Worm (Caenorhabditis elegans) whole organism, young adult: ENCODE measurements around the gene gpa-4.

Experiments
- F10E7.11 ChIP-seq: sonication (generic microtip); optimal IDR thresholded peaks from 2 replicates; lab custom pipeline; 2017; ENCODE audit warnings: mild to moderate bottlenecking, missing genetic modification characterization, moderate library complexity, missing compliant biosample characterization
- F22D6.2 ChIP-seq: sonication (generic microtip); optimal IDR thresholded peaks from 2 replicates; lab custom pipeline; 2016; ENCODE audit warnings: mild to moderate bottlenecking, missing genetic modification characterization, missing compliant biosample characterization
- F23B12.7 ChIP-seq: sonication (generic microtip); optimal IDR thresholded peaks from 2 replicates; lab custom pipeline; 2017; ENCODE audit warnings: missing genetic modification characterization, mild to moderate bottlenecking, missing compliant biosample characterization, antibody characterized with exemption, moderate library complexity; ENCODE audit not compliant: insufficient read depth
- K11D2.4 ChIP-seq: fragments of 200-800 bp; sonication (Bioruptor generic); IDR thresholded peaks from 2 replicates; pipeline ENCODE4 v1.3.6; 2022; ENCODE audit warnings: missing genetic modification reagents, missing genetic modification characterization, missing compliant biosample characterization
- K12H6.12 ChIP-seq: fragments of 200-800 bp; sonication (Bioruptor generic); optimal IDR thresholded peaks from 2 replicates; lab custom pipeline; 2018; ENCODE audit warnings: mild to moderate bottlenecking, missing genetic modification characterization, missing compliant biosample characterization
- T07F8.4 ChIP-seq: sonication (generic microtip); optimal IDR thresholded peaks from 2 replicates; lab custom pipeline; 2016; ENCODE audit warnings: mild to moderate bottlenecking, missing genetic modification characterization, moderate library complexity, missing compliant biosample characterization
- Y53F4B.3 ChIP-seq: fragments of 200-800 bp; sonication (Bioruptor generic); IDR thresholded peaks from 2 replicates; pipeline ENCODE4 v1.3.6; 2022; ENCODE audit warnings: missing genetic modification reagents, missing genetic modification characterization, missing compliant biosample characterization
- Y95B8A.8 ChIP-seq: fragments of 200-800 bp; sonication (Bioruptor generic); IDR thresholded peaks from 2 replicates; pipeline ENCODE4 v1.3.6; 2022; ENCODE audit warnings: missing genetic modification reagents, missing genetic modification characterization, missing compliant biosample characterization
- ZK185.1 ChIP-seq: sonication (generic microtip); optimal IDR thresholded peaks from 2 replicates; lab custom pipeline; 2016; ENCODE audit warnings: mild to moderate bottlenecking, missing genetic modification characterization, missing compliant biosample characterization; ENCODE audit not compliant: poor library complexity, severe bottlenecking
- akir-1 ChIP-seq: fragments of 200-800 bp; sonication (Bioruptor generic); optimal IDR thresholded peaks from 2 replicates; lab custom pipeline; 2018; ENCODE audit warnings: mild to moderate bottlenecking, missing genetic modification characterization, moderate library complexity, missing compliant biosample characterization
- atf-7 ChIP-seq: sonication (generic microtip); optimal IDR thresholded peaks from 2 replicates; lab custom pipeline; 2017; ENCODE audit warnings: mild to moderate bottlenecking, missing genetic modification characterization, missing compliant biosample characterization
- attf-5 ChIP-seq: fragments of 200-800 bp; sonication (Bioruptor generic); optimal IDR thresholded peaks from 2 replicates; lab custom pipeline; 2018; ENCODE audit warnings: mild to moderate bottlenecking, missing genetic modification characterization, missing compliant biosample characterization
- ccch-3 ChIP-seq: fragments of 200-800 bp; sonication (Bioruptor generic); optimal IDR thresholded peaks from 2 replicates; lab custom pipeline; 2018; ENCODE audit warnings: mild to moderate bottlenecking, missing genetic modification characterization, missing compliant biosample characterization
- cebp-1 ChIP-seq, 2 experiments: fragments of 200-800 bp in 1 of 2; sonication (Bioruptor generic) in 1 of 2; sonication (generic microtip) in 1 of 2; IDR thresholded peaks in 1 of 2; optimal IDR thresholded peaks in 1 of 2; 2 replicates each; pipeline versions ENCODE4 v1.3.6 to Lab custom; 2017 to 2022; ENCODE audit warnings: missing compliant biosample characterization in 2 of 2, missing genetic modification characterization in 2 of 2, mild to moderate bottlenecking in 1 of 2, missing genetic modification reagents in 1 of 2, moderate library complexity in 1 of 2
- ceh-40 ChIP-seq: fragments of 200-800 bp; sonication (Bioruptor generic); IDR thresholded peaks from 2 replicates; pipeline ENCODE4 v1.3.6; 2022; ENCODE audit warnings: missing genetic modification characterization, missing compliant biosample characterization
- ceh-58 ChIP-seq: fragments of 200-800 bp; sonication (Bioruptor generic); IDR thresholded peaks from 2 replicates; pipeline ENCODE4 v1.3.6; 2022; ENCODE audit warnings: missing genetic modification characterization, missing compliant biosample characterization
- ceh-91 ChIP-seq: fragments of 200-800 bp; sonication (Bioruptor generic); IDR thresholded peaks from 2 replicates; pipeline ENCODE4 v1.3.6; 2022; ENCODE audit warnings: missing genetic modification reagents, missing genetic modification characterization, missing compliant biosample characterization
- die-1 ChIP-seq: sonication (generic microtip); optimal IDR thresholded peaks from 2 replicates; lab custom pipeline; 2016; ENCODE audit warnings: missing genotype, mild to moderate bottlenecking, missing genetic modification characterization, missing compliant biosample characterization
- dpff-1 ChIP-seq: sonication (generic microtip); optimal IDR thresholded peaks from 2 replicates; lab custom pipeline; 2017; ENCODE audit warnings: mild to moderate bottlenecking, missing genetic modification characterization, missing compliant biosample characterization
- egl-18 ChIP-seq: fragments of 200-800 bp; sonication (Bioruptor generic); IDR thresholded peaks from 2 replicates; pipeline ENCODE4 v1.3.6; 2022; ENCODE audit warnings: missing genetic modification reagents, missing genetic modification characterization, missing compliant biosample characterization
- egrh-3 ChIP-seq: fragments of 200-800 bp; sonication (Bioruptor generic); IDR thresholded peaks from 2 replicates; pipeline ENCODE4 v1.3.6; 2022; ENCODE audit warnings: missing genetic modification reagents, missing genetic modification characterization, missing compliant biosample characterization
- him-1 ChIP-seq: sonication (generic microtip); optimal IDR thresholded peaks from 2 replicates; lab custom pipeline; 2016; ENCODE audit warnings: missing genotype, missing genetic modification reagents, missing genetic modification characterization, missing compliant biosample characterization
- hlh-26 ChIP-seq: fragments of 200-800 bp; sonication (Bioruptor generic); conservative IDR thresholded peaks from 2 replicates; pipeline ENCODE4 v1.3.6; 2022; ENCODE audit warnings: missing genetic modification reagents, missing genetic modification characterization, missing compliant biosample characterization
- hmg-1.2 ChIP-seq: fragments of 200-800 bp; sonication (Bioruptor generic); IDR thresholded peaks from 2 replicates; pipeline ENCODE4 v1.3.6; 2022; ENCODE audit warnings: missing genetic modification reagents, missing genetic modification characterization, missing compliant biosample characterization
- hrde-1 ChIP-seq: sonication (generic microtip); optimal IDR thresholded peaks from 2 replicates; lab custom pipeline; 2016; ENCODE audit warnings: missing genetic modification characterization, mild to moderate bottlenecking, missing compliant biosample characterization, moderate library complexity, missing genotype, missing genetic modification reagents, borderline replicate concordance
- lag-1 ChIP-seq: fragments of 200-800 bp; sonication (Bioruptor generic); IDR thresholded peaks from 2 replicates; pipeline ENCODE4 v1.3.6; 2022; ENCODE audit warnings: missing genetic modification reagents, missing genetic modification characterization, missing compliant biosample characterization
- lin-40 ChIP-seq: sonication (generic microtip); optimal IDR thresholded peaks from 2 replicates; lab custom pipeline; 2016; ENCODE audit warnings: missing genetic modification characterization, mild to moderate bottlenecking, missing compliant biosample characterization, missing genotype, missing genetic modification reagents
- lir-1 ChIP-seq: fragments of 200-800 bp; sonication (Bioruptor generic); conservative IDR thresholded peaks from 2 replicates; pipeline ENCODE4 v1.3.6; 2022; ENCODE audit warnings: missing genetic modification reagents, missing genetic modification characterization, missing compliant biosample characterization
- madf-6 ChIP-seq: fragments of 200-800 bp; sonication (Bioruptor generic); IDR thresholded peaks from 2 replicates; pipeline ENCODE4 v1.3.6; 2022; ENCODE audit warnings: missing genetic modification reagents, missing genetic modification characterization, missing compliant biosample characterization
- mcd-1 ChIP-seq: fragments of 200-800 bp; sonication (Bioruptor generic); IDR thresholded peaks from 2 replicates; pipeline ENCODE4 v1.3.6; 2022; ENCODE audit warnings: missing genetic modification reagents, missing genetic modification characterization, missing compliant biosample characterization
- mel-28 ChIP-seq: sonication (generic microtip); optimal IDR thresholded peaks from 2 replicates; lab custom pipeline; 2016; ENCODE audit warnings: borderline replicate concordance, mild to moderate bottlenecking, missing genetic modification characterization, missing compliant biosample characterization
- nfya-2 ChIP-seq: fragments of 200-800 bp; sonication (Bioruptor generic); IDR thresholded peaks from 2 replicates; pipeline ENCODE4 v1.3.6; 2022; ENCODE audit warnings: missing genetic modification reagents, missing genetic modification characterization, missing compliant biosample characterization
- nhr-120 ChIP-seq: fragments of 200-800 bp; sonication (Bioruptor generic); IDR thresholded peaks from 2 replicates; pipeline ENCODE4 v1.3.6; 2022; ENCODE audit warnings: missing genetic modification characterization, missing compliant biosample characterization
- nhr-27 ChIP-seq: fragments of 200-800 bp; sonication (Bioruptor generic); optimal IDR thresholded peaks from 2 replicates; lab custom pipeline; 2018; ENCODE audit warnings: mild to moderate bottlenecking, missing genetic modification characterization, moderate library complexity, missing compliant biosample characterization
- nhr-80 ChIP-seq: sonication (generic microtip); optimal IDR thresholded peaks from 2 replicates; lab custom pipeline; 2016; ENCODE audit warnings: missing genetic modification characterization, missing compliant biosample characterization
- pbrm-1 ChIP-seq: fragments of 200-800 bp; sonication (Bioruptor generic); IDR thresholded peaks from 2 replicates; pipeline ENCODE4 v1.3.6; 2022; ENCODE audit warnings: missing genetic modification reagents, missing genetic modification characterization, missing compliant biosample characterization
- rcor-1 ChIP-seq: fragments of 200-800 bp; sonication (Bioruptor generic); IDR thresholded peaks from 2 replicates; pipeline ENCODE4 v1.3.6; 2022; ENCODE audit warnings: missing genetic modification reagents, missing genetic modification characterization, missing compliant biosample characterization
- rec-8 ChIP-seq, 2 experiments: sonication (generic microtip); optimal IDR thresholded peaks; 2 replicates each; lab custom pipeline; 2016; ENCODE audit warnings: mild to moderate bottlenecking in 2 of 2, missing genetic modification characterization in 2 of 2, missing genetic modification reagents in 2 of 2, missing genotype in 2 of 2, missing biosample characterization in 1 of 2, missing compliant biosample characterization in 1 of 2, moderate library complexity in 1 of 2
- repo-1 ChIP-seq: sonication (generic microtip); optimal IDR thresholded peaks from 2 replicates; lab custom pipeline; 2017; ENCODE audit warnings: mild to moderate bottlenecking, missing genetic modification characterization, missing compliant biosample characterization
- rpc-1 ChIP-seq, 2 experiments: fragments of 150-350 bp in 1 of 2; sonication (generic microtip) in 1 of 2; optimal IDR thresholded peaks; 2 replicates each; lab custom pipeline; 2014 to 2018; ENCODE audit warnings: missing biosample characterization in 1 of 2, missing genetic modification characterization in 1 of 2, missing genetic modification reagents in 1 of 2, missing genotype in 1 of 2
- sdz-38 ChIP-seq: sonication (generic microtip); optimal IDR thresholded peaks from 2 replicates; lab custom pipeline; 2016; ENCODE audit warnings: missing genotype, missing genetic modification characterization, missing compliant biosample characterization
- snpc-1.3 ChIP-seq: sonication (generic microtip); optimal IDR thresholded peaks from 2 replicates; lab custom pipeline; 2017; ENCODE audit warnings: missing genetic modification characterization, mild to moderate bottlenecking, missing compliant biosample characterization, antibody characterized with exemption, moderate library complexity, missing genotype, missing genetic modification reagents; ENCODE audit not compliant: insufficient read depth
- sptf-2 ChIP-seq: fragments of 200-800 bp; sonication (Bioruptor generic); optimal IDR thresholded peaks from 2 replicates; lab custom pipeline; 2018; ENCODE audit warnings: mild to moderate bottlenecking, missing genetic modification characterization, missing compliant biosample characterization
- zfh-2 ChIP-seq: fragments of 200-800 bp; sonication (Bioruptor generic); conservative IDR thresholded peaks from 2 replicates; pipeline ENCODE4 v1.3.6; 2022; ENCODE audit warnings: missing genetic modification reagents, missing genetic modification characterization, missing compliant biosample characterization
- zim-3 ChIP-seq: sonication (generic microtip); optimal IDR thresholded peaks from 2 replicates; lab custom pipeline; 2017; ENCODE audit warnings: mild to moderate bottlenecking, missing genetic modification characterization, moderate library complexity, missing compliant biosample characterization
- ztf-18 ChIP-seq: sonication (generic microtip); optimal IDR thresholded peaks from 2 replicates; lab custom pipeline; 2016; ENCODE audit warnings: missing genotype, mild to moderate bottlenecking, missing genetic modification characterization, missing compliant biosample characterization
- ztf-3 ChIP-seq: fragments of 200-800 bp; sonication (Bioruptor generic); optimal IDR thresholded peaks from 2 replicates; lab custom pipeline; 2018; ENCODE audit warnings: mild to moderate bottlenecking, missing genetic modification characterization, missing compliant biosample characterization

The gpa-4 gene

DNA sequence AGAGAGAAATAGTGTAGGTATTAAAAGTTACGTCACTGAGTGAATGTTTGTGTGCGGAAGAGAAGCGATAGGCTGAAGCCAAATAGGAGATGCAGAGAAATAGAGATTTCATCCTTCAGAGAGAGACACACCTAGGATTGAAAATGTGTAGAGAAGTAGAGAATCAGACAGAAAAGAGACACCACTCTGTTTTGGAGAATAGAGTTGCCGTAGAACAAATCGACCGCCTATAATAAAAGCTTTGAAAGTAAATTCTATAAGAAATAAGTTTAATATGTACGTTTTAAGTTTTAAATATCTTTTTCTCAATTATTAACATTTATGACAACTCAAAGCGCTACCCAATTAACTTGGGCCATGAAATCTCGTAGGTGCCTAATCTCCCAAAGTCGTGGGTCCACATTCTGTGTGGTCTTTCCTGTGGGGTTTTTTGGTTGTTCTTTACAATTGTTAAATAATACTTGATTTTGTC lies 9.0 kb downstream of the gpa-4 start, which contains the start of gene T07A9.12 (continued):
- no peak for TF ChIP-seq snpc-1.3 (tag; lab: Kevin White, UChicago)
- no peak for TF ChIP-seq cebp-1 (GFP tag; IDR thresholded peaks at IDR 0.05; lab: Robert Waterston, UW)
- TF ChIP-seq cebp-1 (tag; optimal IDR thresholded peaks at IDR 0.05; lab: Kevin White, UChicago): peak; percentile 67
- no peak for TF ChIP-seq zim-3 (tag; lab: Kevin White, UChicago)
- TF ChIP-seq hrde-1 (tag; lab: Kevin White, UChicago): no peak
- TF ChIP-seq mcd-1 (GFP tag; lab: Robert Waterston, UW): peak; percentile 45
- TF ChIP-seq egl-18 (GFP tag; lab: Robert Waterston, UW): no peak
- no peak for TF ChIP-seq nhr-27
- peak; percentile 75 for TF ChIP-seq K12H6.12
- no peak for TF ChIP-seq atf-7
- TF ChIP-seq nhr-120 (GFP tag; lab: Robert Waterston, UW): no peak
- peak; percentile 21; the same call in 1 of the 2 replicates for TF ChIP-seq egrh-3 (GFP tag; lab: Robert Waterston, UW)
- TF ChIP-seq zfh-2: no peak
- no peak for TF ChIP-seq F22D6.2 (tag; lab: Kevin White, UChicago)
- no peak for TF ChIP-seq ceh-40 (GFP tag; lab: Robert Waterston, UW)
- no peak for TF ChIP-seq pbrm-1 (GFP tag; lab: Robert Waterston, UW)
- no peak for TF ChIP-seq him-1 (tag; lab: Kevin White, UChicago)
- no peak for TF ChIP-seq ceh-58 (GFP tag; lab: Robert Waterston, UW)
- no peak for TF ChIP-seq lir-1 (GFP tag; lab: Robert Waterston, UW)
- TF ChIP-seq Y95B8A.8 (GFP tag; lab: Robert Waterston, UW): no peak
- TF ChIP-seq sdz-38 (tag; lab: Kevin White, UChicago): no peak
- no peak for TF ChIP-seq repo-1
- peak; percentile 93 for TF ChIP-seq hmg-1.2 (GFP tag; lab: Robert Waterston, UW)
- TF ChIP-seq ccch-3: no peak
- 0 out of 2 replicates have a peak, but pooled peaks have one; percentile 13 for TF ChIP-seq K11D2.4 (GFP tag; lab: Robert Waterston, UW)
- no peak for TF ChIP-seq ztf-18 (tag; lab: Kevin White, UChicago)
- TF ChIP-seq rpc-1 (optimal IDR thresholded peaks at IDR 0.05; lab: Kevin White, UChicago): no peak
- no peak for TF ChIP-seq rpc-1 (tag; optimal IDR thresholded peaks at IDR 0.05; lab: Kevin White, UChicago)
- no peak for TF ChIP-seq T07F8.4 (tag; lab: Kevin White, UChicago)
- TF ChIP-seq F23B12.7 (tag; lab: Kevin White, UChicago): no peak
- no peak for TF ChIP-seq dpff-1
- TF ChIP-seq hlh-26: no peak
- peak; percentile 45 for TF ChIP-seq nhr-80 (tag; lab: Kevin White, UChicago)
- no peak for TF ChIP-seq nfya-2 (GFP tag; lab: Robert Waterston, UW)
- peak; percentile 72 for TF ChIP-seq lin-40 (tag; lab: Kevin White, UChicago)
- no peak for TF ChIP-seq rcor-1 (GFP tag; lab: Robert Waterston, UW)
- no peak for TF ChIP-seq rec-8 (tag; optimal IDR thresholded peaks at IDR 0.05; lab: Kevin White, UChicago)
- no peak for TF ChIP-seq sptf-2 (GFP tag; lab: Kevin White, UChicago)
- TF ChIP-seq ZK185.1 (tag; lab: Kevin White, UChicago): no peak
- peak; percentile 83 for TF ChIP-seq attf-5 (GFP tag; lab: Kevin White, UChicago)
- no peak for TF ChIP-seq ceh-91 (GFP tag; lab: Robert Waterston, UW)
- no peak for TF ChIP-seq ztf-3
- TF ChIP-seq F10E7.11 (tag; lab: Kevin White, UChicago): no peak
- no peak for TF ChIP-seq akir-1 (GFP tag; lab: Kevin White, UChicago)
- no peak for TF ChIP-seq die-1 (tag; lab: Kevin White, UChicago)
- TF ChIP-seq madf-6 (GFP tag; lab: Robert Waterston, UW): no peak
- TF ChIP-seq mel-28 (tag; lab: Kevin White, UChicago): no peak
- TF ChIP-seq lag-1 (GFP tag; lab: Robert Waterston, UW): no peak
- no peak for TF ChIP-seq Y53F4B.3 (GFP tag; lab: Robert Waterston, UW)
